Fruit fly (Drosophila melanogaster) whole organism, embryonic: ENCODE results near the gene east.

Experiments
- ATbp ChIP-seq: fragments of 200-800 bp; sonication (Bioruptor generic); optimal IDR thresholded peaks from 2 replicates; lab custom pipeline; 2017; ENCODE audit warnings: missing biosample characterization, mild to moderate bottlenecking, missing genetic modification characterization, missing genetic modification reagents
- CG10209 ChIP-seq: fragments of 200-800 bp; sonication (Bioruptor generic); optimal IDR thresholded peaks from 3 replicates; lab custom pipeline; 2017; ENCODE audit warnings: missing biosample characterization, mild to moderate bottlenecking, missing genetic modification characterization, missing genetic modification reagents
- CG10366 ChIP-seq: fragments of 200-800 bp; sonication (Bioruptor generic); IDR thresholded peaks from 2 replicates; pipeline ENCODE4 v1.3.6; 2022; ENCODE audit warnings: missing biosample characterization, missing genetic modification characterization
- CG11504 ChIP-seq: fragments of 200-800 bp; sonication (Bioruptor generic); optimal IDR thresholded peaks from 3 replicates; lab custom pipeline; 2019; ENCODE audit warnings: missing biosample characterization, mild to moderate bottlenecking, missing genetic modification characterization, moderate library complexity
- CG12659 ChIP-seq: fragments of 200-800 bp; sonication (Bioruptor generic); optimal IDR thresholded peaks from 3 replicates; lab custom pipeline; 2017; ENCODE audit warnings: mild to moderate bottlenecking, missing biosample characterization, missing genetic modification reagents, missing genetic modification characterization
- CG13123 ChIP-seq: fragments of 200-800 bp; sonication (Bioruptor generic); optimal IDR thresholded peaks from 2 replicates; lab custom pipeline; 2016; ENCODE audit warnings: missing biosample characterization, missing genetic modification characterization
- CG13624 ChIP-seq: fragments of 200-800 bp; sonication (Bioruptor generic); optimal IDR thresholded peaks from 2 replicates; lab custom pipeline; 2016; ENCODE audit warnings: missing biosample characterization, missing genetic modification characterization
- CG14050 ChIP-seq: fragments of 200-800 bp; sonication (Bioruptor generic); IDR thresholded peaks from 3 replicates; pipeline ENCODE4 v1.3.6; 2022; ENCODE audit warnings: missing biosample characterization, missing genetic modification characterization
- CG15514 ChIP-seq: fragments of 200-800 bp; sonication (Bioruptor generic); optimal IDR thresholded peaks from 3 replicates; lab custom pipeline; 2017; ENCODE audit warnings: missing biosample characterization, missing genetic modification characterization, mild to moderate bottlenecking, moderate library complexity, missing genetic modification reagents
- CG1602 ChIP-seq: fragments of 200-800 bp; sonication (Bioruptor generic); optimal IDR thresholded peaks from 3 replicates; lab custom pipeline; 2016; ENCODE audit warnings: missing biosample characterization, missing genetic modification characterization
- CG16815 ChIP-seq: fragments of 200-800 bp; sonication (Bioruptor generic); optimal IDR thresholded peaks from 3 replicates; lab custom pipeline; 2017; ENCODE audit warnings: missing biosample characterization, mild to moderate bottlenecking, missing genetic modification characterization
- CG17359 ChIP-seq: fragments of 200-800 bp; sonication (Bioruptor generic); optimal IDR thresholded peaks from 3 replicates; lab custom pipeline; 2018; ENCODE audit warnings: missing biosample characterization, mild to moderate bottlenecking, missing genetic modification characterization, moderate library complexity
- CG17829 ChIP-seq: fragments of 200-800 bp; optimal IDR thresholded peaks from 2 replicates; lab custom pipeline; 2019; ENCODE audit warnings: missing biosample characterization, mild to moderate bottlenecking, missing genetic modification characterization, moderate library complexity
- CG30403 ChIP-seq: fragments of 200-800 bp; sonication (Bioruptor generic); optimal IDR thresholded peaks from 3 replicates; lab custom pipeline; 2016; ENCODE audit warnings: missing biosample characterization, missing genetic modification characterization
- CG5245 ChIP-seq: fragments of 200-800 bp; sonication (Bioruptor generic); optimal IDR thresholded peaks from 3 replicates; lab custom pipeline; 2016; ENCODE audit warnings: missing biosample characterization, missing genetic modification characterization
- CG6765 ChIP-seq: fragments of 200-800 bp; sonication (Bioruptor generic); optimal IDR thresholded peaks from 3 replicates; lab custom pipeline; 2017; ENCODE audit warnings: missing biosample characterization, mild to moderate bottlenecking, missing genetic modification characterization
- CG7357 ChIP-seq: fragments of 200-800 bp; sonication (Bioruptor generic); IDR thresholded peaks from 3 replicates; pipeline ENCODE4 v1.3.6; 2022; ENCODE audit warnings: missing biosample characterization, missing genetic modification characterization
- CG8290 ChIP-seq, 3 experiments: fragments of 200-800 bp; sonication (Bioruptor generic); optimal IDR thresholded peaks; 2 replicates each; lab custom pipeline; 2016 to 2019; ENCODE audit warnings: missing biosample characterization in 3 of 3, missing genetic modification characterization in 3 of 3, mild to moderate bottlenecking in 2 of 3, moderate library complexity in 1 of 3
- CG8478 ChIP-seq: fragments of >200 bp; optimal IDR thresholded peaks from 2 replicates; lab custom pipeline; 2018
- CoRest ChIP-seq: fragments of 200-800 bp; sonication (Bioruptor generic); optimal IDR thresholded peaks from 3 replicates; lab custom pipeline; 2018; ENCODE audit warnings: missing biosample characterization, mild to moderate bottlenecking, missing genetic modification characterization, moderate library complexity
- Dbx ChIP-seq: fragments of 200-800 bp; sonication (Bioruptor generic); IDR thresholded peaks from 3 replicates; pipeline ENCODE4 v1.3.6; 2022; ENCODE audit warnings: missing biosample characterization, missing genetic modification characterization
- H2.0 ChIP-seq: fragments of 200-800 bp; sonication (Bioruptor generic); IDR thresholded peaks from 2 replicates; pipeline ENCODE4 v1.3.6; 2022; ENCODE audit warnings: missing biosample characterization, missing genetic modification characterization
- HHEX ChIP-seq: fragments of 200-800 bp; sonication (Bioruptor generic); optimal IDR thresholded peaks from 3 replicates; lab custom pipeline; 2017; ENCODE audit warnings: missing biosample characterization, mild to moderate bottlenecking, missing genetic modification characterization, missing genetic modification reagents
- Hr51 ChIP-seq, 2 experiments: fragments of 200-800 bp; sonication (Bioruptor generic); optimal IDR thresholded peaks; 2 replicates in 1 of 2; 3 replicates in 1 of 2; lab custom pipeline; 2016 to 2018; ENCODE audit warnings: missing biosample characterization in 2 of 2, missing genetic modification characterization in 2 of 2, mild to moderate bottlenecking in 1 of 2, moderate library complexity in 1 of 2
- Pdp1 ChIP-seq, 2 experiments: fragments of 200-800 bp; sonication (Bioruptor generic); optimal IDR thresholded peaks; 3 replicates each; lab custom pipeline; 2016; ENCODE audit warnings: missing biosample characterization in 2 of 2, missing genetic modification characterization in 2 of 2, mild to moderate bottlenecking in 1 of 2, moderate library complexity in 1 of 2
- Ptx1 ChIP-seq: fragments of 200-800 bp; sonication (Bioruptor generic); IDR thresholded peaks from 2 replicates; pipeline ENCODE4 v1.3.6; 2022; ENCODE audit warnings: missing biosample characterization, missing genetic modification characterization
- Side ChIP-seq: fragments of 200-800 bp; sonication (Bioruptor generic); optimal IDR thresholded peaks from 2 replicates; lab custom pipeline; 2016; ENCODE audit warnings: missing biosample characterization, missing genetic modification characterization
- Taf1 ChIP-seq: fragments of 200-800 bp; sonication (Bioruptor generic); IDR thresholded peaks from 2 replicates; pipeline ENCODE4 v1.3.6; 2022; ENCODE audit warnings: missing biosample characterization, missing genetic modification characterization
- Usf ChIP-seq: fragments of 200-800 bp; sonication (Bioruptor generic); optimal IDR thresholded peaks from 2 replicates; lab custom pipeline; 2017; ENCODE audit warnings: missing genotype, missing biosample characterization, missing genetic modification characterization
- Vsx1 ChIP-seq: fragments of 200-800 bp; sonication (Bioruptor generic); optimal IDR thresholded peaks from 2 replicates; lab custom pipeline; 2017; ENCODE audit warnings: missing biosample characterization, mild to moderate bottlenecking, missing genetic modification characterization, missing genetic modification reagents
- br ChIP-seq: fragments of >200 bp; optimal IDR thresholded peaks from 2 replicates; lab custom pipeline; 2017
- chinmo ChIP-seq: fragments of 200-800 bp; sonication (Bioruptor generic); IDR thresholded peaks from 4 replicates; pipeline ENCODE4 v1.3.6; 2022; ENCODE audit warnings: missing biosample characterization, missing genetic modification characterization; ENCODE audit not compliant: partially characterized antibody
- fru ChIP-seq: fragments of >200 bp; optimal IDR thresholded peaks from 2 replicates; lab custom pipeline; 2017
- jumu ChIP-seq: fragments of 200-800 bp; sonication (Bioruptor generic); optimal IDR thresholded peaks from 3 replicates; lab custom pipeline; 2016; ENCODE audit warnings: missing biosample characterization, missing genetic modification characterization
- kah ChIP-seq: fragments of 200-800 bp; sonication (Bioruptor generic); optimal IDR thresholded peaks from 2 replicates; lab custom pipeline; 2018; ENCODE audit warnings: missing biosample characterization, mild to moderate bottlenecking, missing genetic modification characterization
- lab ChIP-seq: fragments of 200-800 bp; sonication (Bioruptor generic); optimal IDR thresholded peaks from 3 replicates; lab custom pipeline; 2017; ENCODE audit warnings: missing biosample characterization, missing genetic modification characterization, mild to moderate bottlenecking, moderate library complexity, missing genetic modification reagents
- mam ChIP-seq: fragments of 200-800 bp; sonication (Bioruptor generic); optimal IDR thresholded peaks from 3 replicates; lab custom pipeline; 2016; ENCODE audit warnings: missing biosample characterization, missing genetic modification characterization
- mirr ChIP-seq: fragments of 200-800 bp; sonication (Bioruptor generic); optimal IDR thresholded peaks from 3 replicates; lab custom pipeline; 2018; ENCODE audit warnings: missing biosample characterization, mild to moderate bottlenecking, missing genetic modification characterization
- nerfin-1 ChIP-seq: fragments of 200-800 bp; sonication (Bioruptor generic); optimal IDR thresholded peaks from 3 replicates; lab custom pipeline; 2019; ENCODE audit warnings: missing biosample characterization, mild to moderate bottlenecking, missing genetic modification characterization, moderate library complexity
- prd ChIP-seq, 3 experiments: fragments of >200 bp in 2 of 3; fragments of 200-800 bp in 1 of 3; sonication (Bioruptor generic) in 1 of 3; optimal IDR thresholded peaks in 2 of 3; IDR thresholded peaks in 1 of 3; 2 replicates in 2 of 3; 3 replicates in 1 of 3; pipeline versions ENCODE4 v1.3.6 to Lab custom; 2017 to 2022; ENCODE audit warnings: missing biosample characterization in 1 of 3, missing genetic modification characterization in 1 of 3
- slp2 ChIP-seq: fragments of 200-800 bp; sonication (Bioruptor generic); optimal IDR thresholded peaks from 2 replicates; lab custom pipeline; 2016; ENCODE audit warnings: missing biosample characterization, missing genetic modification characterization
- sna ChIP-seq: fragments of 200-800 bp; sonication (Bioruptor generic); IDR thresholded peaks from 2 replicates; pipeline ENCODE4 v1.3.6; 2022; ENCODE audit warnings: missing biosample characterization, missing genetic modification characterization; ENCODE audit not compliant: partially characterized antibody
- tna ChIP-seq: fragments of 200-800 bp; sonication (Bioruptor generic); IDR thresholded peaks from 2 replicates; pipeline ENCODE4 v1.3.6; 2022; ENCODE audit warnings: missing biosample characterization, missing genetic modification characterization; ENCODE audit not compliant: partially characterized antibody
- twi ChIP-seq: fragments of 200-800 bp; optimal IDR thresholded peaks from 2 replicates; lab custom pipeline; 2019; ENCODE audit warnings: missing biosample characterization, mild to moderate bottlenecking, missing genetic modification characterization, moderate library complexity
- vvl ChIP-seq: fragments of 200-800 bp; sonication (Bioruptor generic); IDR thresholded peaks from 2 replicates; pipeline ENCODE4 v1.3.6; 2022; ENCODE audit warnings: missing biosample characterization, missing genetic modification characterization
- yki ChIP-seq: fragments of >200 bp; optimal IDR thresholded peaks from 3 replicates; lab custom pipeline; 2018

The east gene

dm6 chrX:2009453-2010009 is 1.1 kb upstream of the east start (continued):
- peak; percentile 79 for TF ChIP-seq CG17829 (tag; lab: Kevin White, UChicago)
- peak; percentile 58; the same call in 2 of the 3 replicates for TF ChIP-seq CG14050 (GFP tag; lab: Robert Waterston, UW)
- no peak for TF ChIP-seq br (lab: Kevin White, UChicago)
- TF ChIP-seq jumu (GFP tag; lab: Kevin White, UChicago): peak; percentile 70
- TF ChIP-seq CG10209: peak; percentile 80
- peak; percentile 72 for TF ChIP-seq lab (GFP tag; lab: Kevin White, UChicago)
- 0 out of 3 replicates have a peak, but pooled peaks have one; percentile 39 for TF ChIP-seq CG7357 (GFP tag; lab: Robert Waterston, UW)
- TF ChIP-seq CG1602 (GFP tag; lab: Kevin White, UChicago): peak; percentile 72
- peak; percentile 16 for TF ChIP-seq ATbp (GFP tag; lab: Kevin White, UChicago)
- TF ChIP-seq nerfin-1 (tag; lab: Kevin White, UChicago): peak; percentile 61
- TF ChIP-seq CG10366 (GFP tag; lab: Robert Waterston, UW): peak; percentile 63
- peak; percentile 41; the same call in 1 of the 2 replicates for TF ChIP-seq vvl
- peak; percentile 64 for TF ChIP-seq HHEX
- peak; percentile 8 for TF ChIP-seq CG5245 (GFP tag; lab: Kevin White, UChicago)
- TF ChIP-seq mirr (GFP tag; lab: Kevin White, UChicago): no peak
- TF ChIP-seq prd (optimal IDR thresholded peaks at IDR 0.05; lab: Kevin White, UChicago): no peak
- TF ChIP-seq prd (GFP tag; IDR thresholded peaks at IDR 0.05; lab: Robert Waterston, UW): peak; percentile 61
- peak; percentile 47 for TF ChIP-seq CG13624 (GFP tag; lab: Kevin White, UChicago)
- TF ChIP-seq mam (GFP tag; lab: Kevin White, UChicago): peak; percentile 67
- TF ChIP-seq CG11504 (tag; lab: Kevin White, UChicago): peak; percentile 85
- TF ChIP-seq Taf1: no peak
- no peak for TF ChIP-seq fru (lab: Kevin White, UChicago)

dm6 chrX:2011288-2012120 is 844 bp downstream of the east start:
- TF ChIP-seq Pdp1 (GFP tag; optimal IDR thresholded peaks at IDR 0.05; lab: Kevin White, UChicago) (no peak), Ptx1 (peak; percentile 74), CG10209 (peak; percentile 35), CG12659 (GFP tag; lab: Kevin White, UChicago) (peak; percentile 28), CG15514 (GFP tag; lab: Kevin White, UChicago) (peak; percentile 13), Hr51 (GFP tag; optimal IDR thresholded peaks at IDR 0.05; lab: Kevin White, UChicago) (peak in 1 of 2 experiments; percentile 51), twi (no peak), CG6765 (GFP tag; lab: Kevin White, UChicago) (no peak), kah (no peak), Usf (GFP tag; lab: Kevin White, UChicago) (no peak), slp2 (GFP tag; lab: Kevin White, UChicago) (no peak), Side (no peak), Vsx1 (peak; percentile 24), sna (no peak), Dbx (GFP tag; lab: Robert Waterston, UW) (peak; percentile 53; the same call in 2 of the 3 replicates), CG17359 (tag; lab: Kevin White, UChicago) (peak; percentile 55), fru (lab: Kevin White, UChicago) (no peak), CG30403 (GFP tag; lab: Kevin White, UChicago) (peak; percentile 71), chinmo (GFP tag; lab: Robert Waterston, UW) (0 out of 4 replicates have a peak, but pooled peaks have one; percentile 14), yki (no peak), CG8478 (no peak), H2.0 (GFP tag; lab: Robert Waterston, UW) (0 out of 2 replicates have a peak, but pooled peaks have one; percentile 40), CG8290 (GFP tag; optimal IDR thresholded peaks at IDR 0.05; lab: Kevin White, UChicago) (no peak), CG8290 (tag; optimal IDR thresholded peaks at IDR 0.05; lab: Kevin White, UChicago) (peak in 1 of 2 experiments; percentile 12), tna (GFP tag; lab: Robert Waterston, UW) (no peak), CG13123 (no peak), CG16815 (GFP tag; lab: Kevin White, UChicago) (peak; percentile 26), CG5245 (GFP tag; lab: Kevin White, UChicago) (no peak), CoRest (tag; lab: Kevin White, UChicago) (peak; percentile 53)
